Fruit fly (Drosophila melanogaster): Measurements from ENCODE around the gene Adk2.
A peak's percentile ranks its signal among the peaks of the same experiment; 100 is the strongest.

The Adk2 gene

dm6 chr3L:13021727-13022126 lies 761 bp downstream of the Adk2 start (continued):
- no peak for TF ChIP-seq HmgD (GFP tag; optimal IDR thresholded peaks at IDR 0.05)
- TF ChIP-seq CG32767 (GFP tag; IDR thresholded peaks at IDR 0.05) = no peak
- TF ChIP-seq br (optimal IDR thresholded peaks at IDR 0.05) = no peak
- TF ChIP-seq trem (tag; optimal IDR thresholded peaks at IDR 0.05) = no peak
- peak; percentile 40; the same call in 1 of the 2 replicates for TF ChIP-seq Rfx (GFP tag; IDR thresholded peaks at IDR 0.05)
- no peak for TF ChIP-seq klu (GFP tag; IDR thresholded peaks at IDR 0.05)
- no peak for TF ChIP-seq Mes4 (GFP tag; optimal IDR thresholded peaks at IDR 0.05)
- no peak for TF ChIP-seq CG5953 (GFP tag; IDR thresholded peaks at IDR 0.05)
- TF ChIP-seq CG4282 (GFP tag; optimal IDR thresholded peaks at IDR 0.05) = no peak
- TF ChIP-seq ftz-f1 (GFP tag; optimal IDR thresholded peaks at IDR 0.05) = no peak
- TF ChIP-seq vvl (GFP tag; IDR thresholded peaks at IDR 0.05) = no peak
- no peak for TF ChIP-seq CG31224 (GFP tag; IDR thresholded peaks at IDR 0.05)
- TF ChIP-seq Eip74EF (GFP tag; optimal IDR thresholded peaks at IDR 0.05) = no peak
- no peak for TF ChIP-seq cad (GFP tag; optimal IDR thresholded peaks at IDR 0.05)
- TF ChIP-seq CG9876 (GFP tag; optimal IDR thresholded peaks at IDR 0.05) = no peak
- TF ChIP-seq gro (GFP tag; optimal IDR thresholded peaks at IDR 0.05) = no peak
- TF ChIP-seq Blimp-1 (GFP tag; optimal IDR thresholded peaks at IDR 0.05) = no peak
- TF ChIP-seq CG10979 (tag; optimal IDR thresholded peaks at IDR 0.05) = peak; percentile 51
- 0 out of 3 replicates have a peak, but pooled peaks have one; percentile 31 for TF ChIP-seq dysf (GFP tag; IDR thresholded peaks at IDR 0.05)
- TF ChIP-seq zfh1 (GFP tag; IDR thresholded peaks at IDR 0.05) = no peak; the same call in 2 of the 3 replicates
- TF ChIP-seq CHES-1-like (GFP tag; optimal IDR thresholded peaks at IDR 0.05) = peak; percentile 7
- TF ChIP-seq dpn (GFP tag; optimal IDR thresholded peaks at IDR 0.05) = peak; percentile 25 to 31
- TF ChIP-seq CG31441 (GFP tag; IDR thresholded peaks at IDR 0.05) = no peak
- TF ChIP-seq fd96Cb (tag; optimal IDR thresholded peaks at IDR 0.05) = no peak
- TF ChIP-seq btn (GFP tag; optimal IDR thresholded peaks at IDR 0.05) = no peak
- no peak for TF ChIP-seq CG11696 (GFP tag; IDR thresholded peaks at IDR 0.05)
- no peak for TF ChIP-seq fru (optimal IDR thresholded peaks at IDR 0.05)
- TF ChIP-seq danr (GFP tag; IDR thresholded peaks at IDR 0.05) = no peak
- no peak for TF ChIP-seq HLHmδ (GFP tag; optimal IDR thresholded peaks at IDR 0.05)
- TF ChIP-seq CG3163 (GFP tag; optimal IDR thresholded peaks at IDR 0.05) = no peak
- peak; percentile 11 for TF ChIP-seq CG1603 (tag; optimal IDR thresholded peaks at IDR 0.05)
- peak; percentile 25 for TF ChIP-seq lilli (GFP tag; optimal IDR thresholded peaks at IDR 0.05)
- TF ChIP-seq CG18619 (GFP tag; optimal IDR thresholded peaks at IDR 0.05) = peak; percentile 3
- no peak for TF ChIP-seq croc (GFP tag; conservative IDR thresholded peaks at IDR 0.05)
- TF ChIP-seq CG18011 (GFP tag; optimal IDR thresholded peaks at IDR 0.05) = no peak
- no peak for TF ChIP-seq bbx (GFP tag; IDR thresholded peaks at IDR 0.05; ENCODE audit: partially characterized antibody)
- TF ChIP-seq Usf (GFP tag; optimal IDR thresholded peaks at IDR 0.05) = no peak
- TF ChIP-seq schlank (tag; optimal IDR thresholded peaks at IDR 0.05) = peak; percentile 5
- no peak for TF ChIP-seq otp (GFP tag; IDR thresholded peaks at IDR 0.05)
- TF ChIP-seq sna (GFP tag; IDR thresholded peaks at IDR 0.05; ENCODE audit: partially characterized antibody) = no peak
- TF ChIP-seq Dip2 (GFP tag; IDR thresholded peaks at IDR 0.05) = no peak
- TF ChIP-seq CG8359 (GFP tag; optimal IDR thresholded peaks at IDR 0.05; ENCODE audit: borderline replicate concordance) = no peak
- peak; percentile 44 for TF ChIP-seq CG13296 (GFP tag; optimal IDR thresholded peaks at IDR 0.05)
- TF ChIP-seq HLH4C (GFP tag; IDR thresholded peaks at IDR 0.05; ENCODE audit: partially characterized antibody) = no peak
- TF ChIP-seq Kr (GFP tag; optimal IDR thresholded peaks at IDR 0.05) = no peak
